Worm (Caenorhabditis elegans): ENCODE results near the gene acl-4.

Gene acl-4

DNA sequence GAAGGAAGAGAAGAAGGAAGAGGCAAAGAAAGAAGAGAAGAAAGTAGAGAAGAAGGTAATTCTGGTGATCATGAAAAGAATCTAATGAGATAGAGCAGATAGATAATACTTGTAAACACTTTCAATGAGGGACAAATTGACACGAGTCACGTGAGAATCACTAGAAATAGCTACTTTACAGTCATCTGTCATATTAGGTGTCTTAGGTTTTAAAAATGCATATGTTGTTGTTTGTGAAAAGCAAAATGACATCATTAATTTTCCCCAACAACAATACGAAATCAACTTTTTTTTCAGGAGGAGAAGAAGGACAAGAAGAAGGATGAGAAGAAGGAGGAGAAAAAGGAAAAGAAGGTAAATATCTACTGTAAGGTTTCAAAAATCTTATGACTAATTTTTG, 4.9 kb upstream of the acl-4 start:
- no peak for TF ChIP-seq elt-1 (tag; optimal IDR thresholded peaks at IDR 0.05)
- TF ChIP-seq nhr-77 (tag; optimal IDR thresholded peaks at IDR 0.05) = no peak
- no peak for TF ChIP-seq ztf-1 (GFP tag; conservative IDR thresholded peaks at IDR 0.05)
- TF ChIP-seq nhr-237 (tag; optimal IDR thresholded peaks at IDR 0.05) = no peak
- no peak for TF ChIP-seq mab-5 (tag; optimal IDR thresholded peaks at IDR 0.05)
- TF ChIP-seq crh-2 (tag; optimal IDR thresholded peaks at IDR 0.05) = no peak
- TF ChIP-seq ama-1 (optimal IDR thresholded peaks at IDR 0.05) = no peak
- no peak for TF ChIP-seq nhr-23 (tag; optimal IDR thresholded peaks at IDR 0.05)
- peak; percentile 26 for TF ChIP-seq nhr-129 (tag; optimal IDR thresholded peaks at IDR 0.05)
- no peak for TF ChIP-seq sma-3 (GFP tag; optimal IDR thresholded peaks at IDR 0.05)
- no peak for TF ChIP-seq Y55F3AM.14 (GFP tag; optimal IDR thresholded peaks at IDR 0.05)
- no peak for TF ChIP-seq zag-1 (tag; optimal IDR thresholded peaks at IDR 0.05)
- TF ChIP-seq sem-4 (tag; optimal IDR thresholded peaks at IDR 0.05) = no peak
- TF ChIP-seq ztf-4 (tag; optimal IDR thresholded peaks at IDR 0.05) = no peak
- no peak for TF ChIP-seq lin-13 (GFP tag; optimal IDR thresholded peaks at IDR 0.05)
- TF ChIP-seq sma-9 (GFP tag; optimal IDR thresholded peaks at IDR 0.05) = peak; percentile 13
- no peak for TF ChIP-seq sma-9 (tag; optimal IDR thresholded peaks at IDR 0.05)
- peak; percentile 27 for TF ChIP-seq nhr-25 (tag; optimal IDR thresholded peaks at IDR 0.05)
- TF ChIP-seq blmp-1 (tag; optimal IDR thresholded peaks at IDR 0.05; ENCODE audit: insufficient read depth) = no peak
- TF ChIP-seq alr-1 (tag; optimal IDR thresholded peaks at IDR 0.05) = no peak
- no peak for TF ChIP-seq ceh-82 (tag; optimal IDR thresholded peaks at IDR 0.05)

DNA sequence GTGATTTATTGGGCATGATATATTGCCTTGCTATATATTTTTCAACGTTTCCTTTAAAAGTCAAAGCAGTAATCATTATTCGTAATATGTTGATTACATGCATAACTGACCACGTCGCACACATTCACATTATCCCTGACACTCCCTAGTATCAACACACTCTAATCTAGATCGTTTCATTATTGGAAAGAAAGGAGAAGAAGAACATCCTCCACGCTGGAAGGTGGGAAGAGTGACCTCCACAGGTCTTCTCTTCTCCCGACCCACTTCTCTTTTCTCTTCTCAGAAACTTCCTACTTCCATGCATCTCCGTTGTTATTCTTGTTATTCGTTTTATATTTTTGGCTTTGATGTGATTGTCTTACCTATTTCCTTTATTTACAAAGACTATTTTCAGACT, 3.8 kb upstream of the acl-4 start, which contains the start of gene txdc-12.2:
Gene txdc-12.2, plus strand, starts transcription at position 396 of the 400 bp plus-strand sequence.
- TF ChIP-seq fos-1 (tag; optimal IDR thresholded peaks at IDR 0.05) (peak; percentile 1), aly-2 (tag; optimal IDR thresholded peaks at IDR 0.05) (no peak), skn-1 (tag; optimal IDR thresholded peaks at IDR 0.05) (no peak)

DNA sequence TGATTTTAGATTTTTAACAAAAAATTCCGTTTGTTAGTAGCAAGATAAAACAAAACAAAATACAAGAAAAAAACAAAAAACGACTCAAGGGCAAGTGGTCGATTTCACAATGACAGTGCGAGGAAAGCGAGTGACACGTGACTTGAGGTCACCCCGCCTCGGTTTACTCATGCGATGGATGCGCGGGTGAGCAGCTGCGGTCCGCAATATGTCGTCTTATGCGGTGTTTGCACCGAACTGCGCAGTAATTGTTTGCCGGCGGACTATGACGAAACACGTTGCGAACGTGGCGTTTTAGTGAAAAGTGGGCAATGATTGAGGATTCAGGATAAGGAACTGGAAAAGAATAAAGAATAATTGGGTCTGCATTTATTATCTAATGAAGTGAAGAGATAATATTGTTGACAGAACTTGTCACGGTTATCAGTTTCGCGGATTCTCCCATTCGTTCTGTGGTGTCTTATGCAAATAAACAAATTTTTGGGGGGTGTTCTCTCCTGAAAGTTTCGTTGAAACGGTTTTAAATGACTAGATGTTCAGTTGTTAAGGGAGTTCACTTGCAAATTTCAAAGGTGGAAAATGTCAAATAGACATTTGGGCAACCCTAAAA, 1.3 kb upstream of the acl-4 start:
- no peak for TF ChIP-seq nhr-12 (tag; optimal IDR thresholded peaks at IDR 0.05)
- peak; percentile 30 for TF ChIP-seq nhr-21 (tag; optimal IDR thresholded peaks at IDR 0.05)
- TF ChIP-seq nhr-11 (tag; optimal IDR thresholded peaks at IDR 0.05) = no peak
- peak; percentile 15 for TF ChIP-seq ama-1 (optimal IDR thresholded peaks at IDR 0.05)
- peak; percentile 50 for TF ChIP-seq sem-4 (tag; optimal IDR thresholded peaks at IDR 0.05)
- no peak for TF ChIP-seq nhr-6 (tag; optimal IDR thresholded peaks at IDR 0.05)
- no peak for TF ChIP-seq ztf-11 (tag; optimal IDR thresholded peaks at IDR 0.05)
- TF ChIP-seq nhr-23 (tag; optimal IDR thresholded peaks at IDR 0.05) = no peak
- TF ChIP-seq dmd-4 (tag; optimal IDR thresholded peaks at IDR 0.05) = no peak
- TF ChIP-seq blmp-1 (tag; optimal IDR thresholded peaks at IDR 0.05; ENCODE audit: insufficient read depth) = no peak
- TF ChIP-seq C34F6.9 (tag; optimal IDR thresholded peaks at IDR 0.05) = peak; percentile 88
- no peak for TF ChIP-seq mbf-1 (tag; optimal IDR thresholded peaks at IDR 0.05)
- TF ChIP-seq lin-13 (GFP tag; optimal IDR thresholded peaks at IDR 0.05) = peak; percentile 34
- TF ChIP-seq R02D3.7 (tag; optimal IDR thresholded peaks at IDR 0.05) = no peak
- no peak for TF ChIP-seq skn-1 (tag; optimal IDR thresholded peaks at IDR 0.05)
- TF ChIP-seq nhr-237 (tag; optimal IDR thresholded peaks at IDR 0.05) = no peak
- TF ChIP-seq nhr-25 (tag; optimal IDR thresholded peaks at IDR 0.05) = peak; percentile 86
- no peak for TF ChIP-seq unc-62 (GFP tag; optimal IDR thresholded peaks at IDR 0.05)
- peak; percentile 68 for TF ChIP-seq mab-5 (tag; optimal IDR thresholded peaks at IDR 0.05)
- TF ChIP-seq aly-2 (tag; optimal IDR thresholded peaks at IDR 0.05) = no peak
- peak; percentile 52 for TF ChIP-seq gmeb-1 (tag; optimal IDR thresholded peaks at IDR 0.05)
- no peak for TF ChIP-seq ZK546.5 (tag; optimal IDR thresholded peaks at IDR 0.05)
- peak; percentile 62 for TF ChIP-seq sma-3 (GFP tag; optimal IDR thresholded peaks at IDR 0.05)
- TF ChIP-seq ztf-1 (GFP tag; conservative IDR thresholded peaks at IDR 0.05) = no peak
- TF ChIP-seq alr-1 (tag; optimal IDR thresholded peaks at IDR 0.05) = no peak
- TF ChIP-seq ceh-16 (tag; optimal IDR thresholded peaks at IDR 0.05) = peak; percentile 54
- TF ChIP-seq Y55F3AM.14 (GFP tag; optimal IDR thresholded peaks at IDR 0.05) = peak; percentile 2
- TF ChIP-seq ztf-4 (tag; optimal IDR thresholded peaks at IDR 0.05) = peak; percentile 42
- peak; percentile 73 for TF ChIP-seq F13H6.1 (tag; optimal IDR thresholded peaks at IDR 0.05)
- TF ChIP-seq lin-39 (tag; optimal IDR thresholded peaks at IDR 0.05) = no peak
- TF ChIP-seq unc-39 (tag; optimal IDR thresholded peaks at IDR 0.05) = no peak
- peak; percentile 75 for TF ChIP-seq crh-2 (tag; optimal IDR thresholded peaks at IDR 0.05)
- TF ChIP-seq lin-11 (tag; optimal IDR thresholded peaks at IDR 0.05) = peak; percentile 77
- peak; percentile 48 for TF ChIP-seq snpc-4 (tag; optimal IDR thresholded peaks at IDR 0.05)
- TF ChIP-seq sma-9 (GFP tag; optimal IDR thresholded peaks at IDR 0.05) = peak; percentile 79
- no peak for TF ChIP-seq sma-9 (tag; optimal IDR thresholded peaks at IDR 0.05)
- no peak for TF ChIP-seq elt-3 (tag; optimal IDR thresholded peaks at IDR 0.05)
- TF ChIP-seq unc-55 (GFP tag; optimal IDR thresholded peaks at IDR 0.05) = peak; percentile 72
- peak; percentile 37 for TF ChIP-seq nhr-10 (tag; optimal IDR thresholded peaks at IDR 0.05)
- TF ChIP-seq fos-1 (tag; optimal IDR thresholded peaks at IDR 0.05) = peak; percentile 37
- peak; percentile 64 to 87 for TF ChIP-seq mdl-1 (tag; optimal IDR thresholded peaks at IDR 0.05)
- no peak for TF ChIP-seq lsy-2 (tag; optimal IDR thresholded peaks at IDR 0.05)
- TF ChIP-seq nhr-77 (tag; optimal IDR thresholded peaks at IDR 0.05) = no peak
- no peak for TF ChIP-seq zag-1 (tag; optimal IDR thresholded peaks at IDR 0.05)
- TF ChIP-seq peb-1 (tag; optimal IDR thresholded peaks at IDR 0.05) = no peak
